Fruit fly (Drosophila melanogaster): Measurements from ENCODE around the gene unk.

Gene unk

dm6 chr3R:23133301-23133828, 24.3 kb downstream of the unk start:
- TF ChIP-seq CG34367 (tag; optimal IDR thresholded peaks at IDR 0.05) (no peak), Snoo (tag; optimal IDR thresholded peaks at IDR 0.05) (peak; percentile 2)

dm6 chr3R:23132299-23132698, 25.4 kb downstream of the unk start:
- no peak for TF ChIP-seq CG13204 (GFP tag; optimal IDR thresholded peaks at IDR 0.05)
- TF ChIP-seq CG10348 (GFP tag; IDR thresholded peaks at IDR 0.05): no peak
- no peak for TF ChIP-seq Pif1B (GFP tag; optimal IDR thresholded peaks at IDR 0.05)
- TF ChIP-seq Snoo (tag; optimal IDR thresholded peaks at IDR 0.05): no peak
- no peak for TF ChIP-seq D1 (tag; optimal IDR thresholded peaks at IDR 0.05)
- no peak for TF ChIP-seq fd96Ca (GFP tag; IDR thresholded peaks at IDR 0.05)
- no peak for TF ChIP-seq CG8159 (tag; optimal IDR thresholded peaks at IDR 0.05)
- TF ChIP-seq Ets98B (GFP tag; IDR thresholded peaks at IDR 0.05): no peak
- no peak for TF ChIP-seq CG9948 (tag; optimal IDR thresholded peaks at IDR 0.05)
- TF ChIP-seq CG8301 (tag; optimal IDR thresholded peaks at IDR 0.05): no peak
- TF ChIP-seq Pif1A (GFP tag; optimal IDR thresholded peaks at IDR 0.05): no peak
- no peak for TF ChIP-seq CG4496 (GFP tag; IDR thresholded peaks at IDR 0.05)
- TF ChIP-seq gl (tag; optimal IDR thresholded peaks at IDR 0.05): no peak
- no peak for TF ChIP-seq CG15710 (tag; optimal IDR thresholded peaks at IDR 0.05)
- no peak for TF ChIP-seq CG17806 (tag; optimal IDR thresholded peaks at IDR 0.05)

- TF ChIP-seq CG17806 (tag; optimal IDR thresholded peaks at IDR 0.05) (no peak), CG10348 (GFP tag; IDR thresholded peaks at IDR 0.05) (no peak), fd96Ca (GFP tag; IDR thresholded peaks at IDR 0.05) (no peak), CG4496 (GFP tag; IDR thresholded peaks at IDR 0.05) (no peak), EcR (GFP tag; optimal IDR thresholded peaks at IDR 0.05) (no peak), Ets98B (GFP tag; IDR thresholded peaks at IDR 0.05) (no peak), CG34367 (tag; optimal IDR thresholded peaks at IDR 0.05) (no peak), CG14655 (GFP tag; optimal IDR thresholded peaks at IDR 0.05) (no peak), CG12605 (GFP tag; IDR thresholded peaks at IDR 0.05) (no peak), CG9948 (tag; optimal IDR thresholded peaks at IDR 0.05) (no peak), D1 (tag; optimal IDR thresholded peaks at IDR 0.05) (no peak), Snoo (tag; optimal IDR thresholded peaks at IDR 0.05) (no peak), CG8159 (tag; optimal IDR thresholded peaks at IDR 0.05) (no peak), CG15710 (tag; optimal IDR thresholded peaks at IDR 0.05) (no peak), CG13204 (GFP tag; optimal IDR thresholded peaks at IDR 0.05) (no peak), CG32121 (GFP tag; IDR thresholded peaks at IDR 0.05) (no peak), Pif1B (GFP tag; optimal IDR thresholded peaks at IDR 0.05) (no peak), Pif1A (GFP tag; optimal IDR thresholded peaks at IDR 0.05) (no peak), gl (tag; optimal IDR thresholded peaks at IDR 0.05) (no peak)
Measured at dm6 chr3R:23131341-23131884, 26.2 kb downstream of the unk start.

- TF ChIP-seq fd96Ca (GFP tag; IDR thresholded peaks at IDR 0.05) (0 out of 3 replicates have a peak, but pooled peaks have one; percentile 8), CG10348 (GFP tag; IDR thresholded peaks at IDR 0.05) (no peak)
Measured at dm6 chr3R:23130884-23131283, 26.8 kb downstream of the unk start.

- TF ChIP-seq CG14655 (GFP tag; optimal IDR thresholded peaks at IDR 0.05): no peak
- no peak for TF ChIP-seq CG15710 (tag; optimal IDR thresholded peaks at IDR 0.05)
- no peak for TF ChIP-seq EcR (GFP tag; optimal IDR thresholded peaks at IDR 0.05)
Measured at dm6 chr3R:23130181-23130580, 27.5 kb downstream of the unk start.

- TF ChIP-seq rn (GFP tag; IDR thresholded peaks at IDR 0.05) (no peak), gl (tag; optimal IDR thresholded peaks at IDR 0.05) (no peak), CG10348 (GFP tag; IDR thresholded peaks at IDR 0.05) (no peak), CG8301 (tag; optimal IDR thresholded peaks at IDR 0.05) (no peak), CG13204 (GFP tag; optimal IDR thresholded peaks at IDR 0.05) (no peak), CG8159 (tag; optimal IDR thresholded peaks at IDR 0.05) (no peak), CG12605 (GFP tag; IDR thresholded peaks at IDR 0.05) (no peak), fd96Ca (GFP tag; IDR thresholded peaks at IDR 0.05) (no peak), EcR (GFP tag; optimal IDR thresholded peaks at IDR 0.05) (no peak)
Measured at dm6 chr3R:23129617-23130016, 28.0 kb downstream of the unk start.

dm6 chr3R:23127796-23128195, 29.9 kb downstream of the unk start, which contains the start of gene CG31457:
CG31457 (minus strand) TSS chr3R:23127981.
- TF ChIP-seq gl (tag; optimal IDR thresholded peaks at IDR 0.05) (no peak), CG4496 (GFP tag; IDR thresholded peaks at IDR 0.05) (no peak), fd96Ca (GFP tag; IDR thresholded peaks at IDR 0.05) (no peak), EcR (GFP tag; optimal IDR thresholded peaks at IDR 0.05) (no peak), CG12605 (GFP tag; IDR thresholded peaks at IDR 0.05) (no peak), CG8159 (tag; optimal IDR thresholded peaks at IDR 0.05) (no peak), CG10348 (GFP tag; IDR thresholded peaks at IDR 0.05) (no peak), CG14655 (GFP tag; optimal IDR thresholded peaks at IDR 0.05) (no peak), CG34367 (tag; optimal IDR thresholded peaks at IDR 0.05) (no peak), CG9948 (tag; optimal IDR thresholded peaks at IDR 0.05) (no peak), CG8301 (tag; optimal IDR thresholded peaks at IDR 0.05) (no peak), Snoo (tag; optimal IDR thresholded peaks at IDR 0.05) (no peak), rn (GFP tag; IDR thresholded peaks at IDR 0.05) (no peak), CG13204 (GFP tag; optimal IDR thresholded peaks at IDR 0.05) (no peak), CG17806 (tag; optimal IDR thresholded peaks at IDR 0.05) (no peak)

Data from whole organism, pupa.